Fruit fly (Drosophila melanogaster) whole organism, embryonic: ENCODE data around the gene Jhbp1.

Experiments
- ATbp ChIP-seq: fragments of 200-800 bp; sonication (Bioruptor generic); optimal IDR thresholded peaks from 2 replicates; lab custom pipeline; 2017; ENCODE audit warnings: missing biosample characterization, mild to moderate bottlenecking, missing genetic modification characterization, missing genetic modification reagents
- Adf1 ChIP-seq: fragments of 200-800 bp; sonication (Bioruptor generic); IDR thresholded peaks from 2 replicates; pipeline ENCODE4 v1.3.6; 2022; ENCODE audit warnings: missing biosample characterization, missing genetic modification characterization
- Antp ChIP-seq: fragments of 200-800 bp; sonication (Bioruptor generic); optimal IDR thresholded peaks from 3 replicates; lab custom pipeline; 2016; ENCODE audit warnings: missing biosample characterization, missing genetic modification characterization
- CG10274 ChIP-seq: fragments of 200-800 bp; sonication (Bioruptor generic); optimal IDR thresholded peaks from 3 replicates; lab custom pipeline; 2017; ENCODE audit warnings: missing biosample characterization, mild to moderate bottlenecking, missing genetic modification characterization
- CG10565 ChIP-seq: fragments of 200-800 bp; sonication (Bioruptor generic); optimal IDR thresholded peaks from 3 replicates; lab custom pipeline; 2016; ENCODE audit warnings: missing biosample characterization, mild to moderate bottlenecking, missing genetic modification characterization
- CG11723 ChIP-seq: fragments of 200-800 bp; sonication (Bioruptor generic); optimal IDR thresholded peaks from 2 replicates; lab custom pipeline; 2017; ENCODE audit warnings: missing biosample characterization, mild to moderate bottlenecking, missing genetic modification characterization
- CG12071 ChIP-seq: fragments of 200-800 bp; sonication (Bioruptor generic); optimal IDR thresholded peaks from 3 replicates; lab custom pipeline; 2018; ENCODE audit warnings: missing biosample characterization, mild to moderate bottlenecking, missing genetic modification characterization
- CG12219 ChIP-seq: fragments of 200-800 bp; sonication (Bioruptor generic); optimal IDR thresholded peaks from 3 replicates; lab custom pipeline; 2018; ENCODE audit warnings: missing biosample characterization, mild to moderate bottlenecking, missing genetic modification characterization
- CG12659 ChIP-seq: fragments of 200-800 bp; sonication (Bioruptor generic); optimal IDR thresholded peaks from 3 replicates; lab custom pipeline; 2017; ENCODE audit warnings: mild to moderate bottlenecking, missing biosample characterization, missing genetic modification reagents, missing genetic modification characterization
- CG14667 ChIP-seq: fragments of 200-800 bp; sonication (Bioruptor generic); IDR thresholded peaks from 2 replicates; pipeline ENCODE4 v1.3.6; 2022; ENCODE audit warnings: missing biosample characterization, missing genetic modification characterization
- CG1832 ChIP-seq: fragments of 200-800 bp; sonication (Bioruptor generic); optimal IDR thresholded peaks from 2 replicates; lab custom pipeline; 2017; ENCODE audit warnings: missing biosample characterization, mild to moderate bottlenecking, missing genetic modification characterization, inconsistent platforms
- CG32532 ChIP-seq: fragments of 200-800 bp; sonication (Bioruptor generic); IDR thresholded peaks from 2 replicates; pipeline ENCODE4 v1.3.6; 2022; ENCODE audit warnings: missing biosample characterization, missing genetic modification characterization
- CG4360 ChIP-seq: fragments of 200-800 bp; sonication (Bioruptor generic); IDR thresholded peaks from 2 replicates; pipeline ENCODE4 v1.3.6; 2022; ENCODE audit warnings: missing biosample characterization, missing genetic modification characterization
- CG6254 ChIP-seq: fragments of 200-800 bp; sonication (Bioruptor generic); optimal IDR thresholded peaks from 3 replicates; lab custom pipeline; 2017; ENCODE audit warnings: mild to moderate bottlenecking, missing biosample characterization, missing genetic modification reagents, missing genetic modification characterization
- CG7271 ChIP-seq: fragments of 200-800 bp; sonication (Bioruptor generic); optimal IDR thresholded peaks from 2 replicates; lab custom pipeline; 2018; ENCODE audit warnings: missing biosample characterization, mild to moderate bottlenecking, missing genetic modification characterization, moderate library complexity
- CG7372 ChIP-seq: fragments of 200-800 bp; sonication (Bioruptor generic); IDR thresholded peaks from 2 replicates; pipeline ENCODE4 v1.3.6; 2022; ENCODE audit warnings: missing biosample characterization, missing genetic modification characterization
- CG7839 ChIP-seq: fragments of 200-800 bp; sonication (Bioruptor generic); optimal IDR thresholded peaks from 3 replicates; lab custom pipeline; 2018; ENCODE audit warnings: missing biosample characterization, mild to moderate bottlenecking, missing genetic modification characterization, moderate library complexity
- CG8290 ChIP-seq, 3 experiments: fragments of 200-800 bp; sonication (Bioruptor generic); optimal IDR thresholded peaks; 2 replicates each; lab custom pipeline; 2016 to 2019; ENCODE audit warnings: missing biosample characterization in 3 of 3, missing genetic modification characterization in 3 of 3, mild to moderate bottlenecking in 2 of 3, moderate library complexity in 1 of 3
- CG8359 ChIP-seq: fragments of 200-800 bp; sonication (Bioruptor generic); optimal IDR thresholded peaks from 2 replicates; lab custom pipeline; 2017; ENCODE audit warnings: missing biosample characterization, mild to moderate bottlenecking, missing genetic modification characterization, borderline replicate concordance
- CG9609 ChIP-seq: fragments of 200-800 bp; sonication (Bioruptor generic); optimal IDR thresholded peaks from 3 replicates; lab custom pipeline; 2016; ENCODE audit warnings: missing biosample characterization, missing genetic modification characterization
- Dbx ChIP-seq: fragments of 200-800 bp; sonication (Bioruptor generic); IDR thresholded peaks from 3 replicates; pipeline ENCODE4 v1.3.6; 2022; ENCODE audit warnings: missing biosample characterization, missing genetic modification characterization
- Doc3 ChIP-seq: fragments of 200-800 bp; sonication (Bioruptor generic); IDR thresholded peaks from 3 replicates; pipeline ENCODE4 v1.3.6; 2022; ENCODE audit warnings: missing biosample characterization, missing genetic modification characterization; ENCODE audit not compliant: partially characterized antibody
- E2f1 ChIP-seq: fragments of 200-800 bp; sonication (Bioruptor generic); IDR thresholded peaks from 2 replicates; pipeline ENCODE4 v1.3.6; 2022; ENCODE audit warnings: missing biosample characterization, missing genetic modification characterization
- HLH54F ChIP-seq: fragments of 200-800 bp; sonication (Bioruptor generic); optimal IDR thresholded peaks from 3 replicates; lab custom pipeline; 2016; ENCODE audit warnings: missing biosample characterization, missing genetic modification characterization
- Mes4 ChIP-seq: fragments of 200-800 bp; sonication (Bioruptor generic); optimal IDR thresholded peaks from 2 replicates; lab custom pipeline; 2016; ENCODE audit warnings: missing biosample characterization, missing genetic modification characterization
- Mrtf ChIP-seq: fragments of 200-800 bp; sonication (Bioruptor generic); IDR thresholded peaks from 3 replicates; pipeline ENCODE4 v1.3.6; 2022; ENCODE audit warnings: missing biosample characterization, missing genetic modification characterization
- Scr ChIP-seq: fragments of 200-800 bp; sonication (Bioruptor generic); IDR thresholded peaks from 2 replicates; pipeline ENCODE4 v1.3.6; 2022; ENCODE audit warnings: missing biosample characterization, missing genetic modification characterization; ENCODE audit not compliant: partially characterized antibody
- Vsx1 ChIP-seq: fragments of 200-800 bp; sonication (Bioruptor generic); optimal IDR thresholded peaks from 2 replicates; lab custom pipeline; 2017; ENCODE audit warnings: missing biosample characterization, mild to moderate bottlenecking, missing genetic modification characterization, missing genetic modification reagents
- abd-A ChIP-seq: fragments of 200-800 bp; sonication (Bioruptor generic); optimal IDR thresholded peaks from 3 replicates; lab custom pipeline; 2019; ENCODE audit warnings: missing biosample characterization, mild to moderate bottlenecking, missing genetic modification characterization, moderate library complexity
- ara ChIP-seq: fragments of 200-800 bp; sonication (Bioruptor generic); IDR thresholded peaks from 2 replicates; pipeline ENCODE4 v1.3.6; 2022; ENCODE audit warnings: missing biosample characterization, missing genetic modification characterization
- bcd ChIP-seq: fragments of 200-800 bp; sonication (Bioruptor generic); optimal IDR thresholded peaks from 2 replicates; lab custom pipeline; 2017; ENCODE audit warnings: missing biosample characterization, mild to moderate bottlenecking, missing genetic modification characterization
- cg ChIP-seq: fragments of 200-800 bp; sonication (Bioruptor generic); optimal IDR thresholded peaks from 3 replicates; lab custom pipeline; 2019; ENCODE audit warnings: missing biosample characterization, mild to moderate bottlenecking, missing genetic modification characterization, moderate library complexity
- disco-r ChIP-seq: fragments of 200-800 bp; sonication (Bioruptor generic); optimal IDR thresholded peaks from 2 replicates; lab custom pipeline; 2016; ENCODE audit warnings: missing biosample characterization, missing genetic modification characterization
- gcm ChIP-seq: fragments of 200-800 bp; sonication (Bioruptor generic); optimal IDR thresholded peaks from 2 replicates; lab custom pipeline; 2019; ENCODE audit warnings: missing biosample characterization, mild to moderate bottlenecking, missing genetic modification characterization, moderate library complexity
- gt ChIP-seq: fragments of 200-800 bp; sonication (Bioruptor generic); IDR thresholded peaks from 2 replicates; pipeline ENCODE4 v1.3.6; 2022; ENCODE audit warnings: missing biosample characterization, missing genetic modification characterization
- hbn ChIP-seq: fragments of 200-800 bp; sonication (Bioruptor generic); IDR thresholded peaks from 2 replicates; pipeline ENCODE4 v1.3.6; 2022; ENCODE audit warnings: missing biosample characterization, missing genetic modification characterization; ENCODE audit not compliant: partially characterized antibody
- her ChIP-seq: fragments of 200-800 bp; sonication (Bioruptor generic); optimal IDR thresholded peaks from 2 replicates; lab custom pipeline; 2016; ENCODE audit warnings: missing biosample characterization, missing genetic modification characterization
- kay ChIP-seq: fragments of 200-800 bp; sonication (Bioruptor generic); optimal IDR thresholded peaks from 2 replicates; lab custom pipeline; 2016; ENCODE audit warnings: missing biosample characterization, missing genetic modification characterization
- lmd ChIP-seq: fragments of 200-800 bp; sonication (Bioruptor generic); IDR thresholded peaks from 2 replicates; pipeline ENCODE4 v1.3.6; 2022; ENCODE audit warnings: missing biosample characterization, missing genetic modification characterization
- lola ChIP-seq, 3 experiments: fragments of >200 bp in 2 of 3; fragments of 200-800 bp in 1 of 3; sonication (Bioruptor generic) in 1 of 3; optimal IDR thresholded peaks; 2 replicates each; lab custom pipeline; 2017 to 2019; ENCODE audit warnings: missing biosample characterization in 3 of 3, missing genetic modification characterization in 3 of 3, mild to moderate bottlenecking in 1 of 3, moderate library complexity in 1 of 3
- nmo ChIP-seq: fragments of 200-800 bp; sonication (Bioruptor generic); optimal IDR thresholded peaks from 2 replicates; lab custom pipeline; 2018; ENCODE audit warnings: missing biosample characterization, mild to moderate bottlenecking, missing genetic modification characterization, moderate library complexity
- sqz ChIP-seq: fragments of 200-800 bp; sonication (Bioruptor generic); optimal IDR thresholded peaks from 3 replicates; lab custom pipeline; 2018; ENCODE audit warnings: missing biosample characterization, mild to moderate bottlenecking, missing genetic modification characterization
- stwl ChIP-seq: fragments of 200-800 bp; sonication (Bioruptor generic); optimal IDR thresholded peaks from 3 replicates; lab custom pipeline; 2018; ENCODE audit warnings: missing biosample characterization, mild to moderate bottlenecking, missing genetic modification characterization, moderate library complexity
- tll ChIP-seq, 2 experiments: fragments of 200-800 bp in 1 of 2; fragments of >200 bp in 1 of 2; sonication (Bioruptor generic) in 1 of 2; optimal IDR thresholded peaks; 2 replicates each; lab custom pipeline; 2017 to 2019; ENCODE audit warnings: missing biosample characterization in 2 of 2, missing genetic modification characterization in 2 of 2, mild to moderate bottlenecking in 1 of 2, moderate library complexity in 1 of 2
- tup ChIP-seq: fragments of 200-800 bp; sonication (Bioruptor generic); optimal IDR thresholded peaks from 2 replicates; lab custom pipeline; 2016; ENCODE audit warnings: missing biosample characterization, mild to moderate bottlenecking, missing genetic modification characterization, moderate library complexity
- vvl ChIP-seq: fragments of 200-800 bp; sonication (Bioruptor generic); IDR thresholded peaks from 2 replicates; pipeline ENCODE4 v1.3.6; 2022; ENCODE audit warnings: missing biosample characterization, missing genetic modification characterization
- zfh1 ChIP-seq: fragments of 200-800 bp; sonication (Bioruptor generic); IDR thresholded peaks from 3 replicates; pipeline ENCODE4 v1.3.6; 2022; ENCODE audit warnings: missing biosample characterization, missing genetic modification characterization

The Jhbp1 gene

dm6 chr3R:4974514-4975314, 9.5 kb downstream of the Jhbp1 start (continued):
- TF ChIP-seq Scr = no peak
- 0 out of 2 replicates have a peak, but pooled peaks have one; percentile 28 for TF ChIP-seq vvl (GFP tag; lab: Robert Waterston, UW)
- TF ChIP-seq CG11723 (GFP tag; lab: Kevin White, UChicago) = no peak
- TF ChIP-seq CG1832 (GFP tag; lab: Kevin White, UChicago) = no peak
- TF ChIP-seq CG12659 (GFP tag; lab: Kevin White, UChicago) = no peak
- TF ChIP-seq cg (GFP tag; lab: Kevin White, UChicago) = no peak
- no peak for TF ChIP-seq Mes4 (GFP tag; lab: Kevin White, UChicago)
- no peak for TF ChIP-seq abd-A (tag; lab: Kevin White, UChicago)
- no peak for TF ChIP-seq tup (GFP tag; lab: Kevin White, UChicago)
- peak; percentile 6 for TF ChIP-seq ATbp (GFP tag; lab: Kevin White, UChicago)
- TF ChIP-seq CG10565 = no peak
- no peak for TF ChIP-seq stwl (tag; lab: Kevin White, UChicago)
- no peak for TF ChIP-seq CG8290 (GFP tag; optimal IDR thresholded peaks at IDR 0.05; lab: Kevin White, UChicago)
- TF ChIP-seq CG8290 (tag; optimal IDR thresholded peaks at IDR 0.05; lab: Kevin White, UChicago) = peak in 1 of 2 experiments; percentile 26
- peak; percentile 13 for TF ChIP-seq CG7839 (tag; lab: Kevin White, UChicago)
- no peak for TF ChIP-seq lmd (GFP tag; lab: Robert Waterston, UW)
- TF ChIP-seq CG14667 (GFP tag; lab: Robert Waterston, UW) = no peak
- TF ChIP-seq her (GFP tag; lab: Kevin White, UChicago) = no peak
- TF ChIP-seq nmo (GFP tag; lab: Kevin White, UChicago) = peak; percentile 42
- no peak for TF ChIP-seq CG32532 (GFP tag; lab: Robert Waterston, UW)
- TF ChIP-seq CG12071 = peak; percentile 25
- no peak for TF ChIP-seq gt (GFP tag; lab: Robert Waterston, UW)
- TF ChIP-seq CG7372 (GFP tag; lab: Robert Waterston, UW) = no peak
- 0 out of 2 replicates have a peak, but pooled peaks have one; percentile 21 for TF ChIP-seq CG4360 (GFP tag; lab: Robert Waterston, UW)
- TF ChIP-seq tll (GFP tag; optimal IDR thresholded peaks at IDR 0.05; lab: Kevin White, UChicago) = no peak
- TF ChIP-seq, all 482 proteins: peak for 77

- TF ChIP-seq hbn (GFP tag; lab: Robert Waterston, UW) = no peak
- TF ChIP-seq sqz (GFP tag; lab: Kevin White, UChicago) = no peak
- no peak for TF ChIP-seq E2f1
- peak; percentile 14 for TF ChIP-seq CG12219 (GFP tag; lab: Kevin White, UChicago)
- TF ChIP-seq CG8359 (GFP tag; lab: Kevin White, UChicago) = peak; percentile 2
- no peak for TF ChIP-seq Dbx (GFP tag; lab: Robert Waterston, UW)
- TF ChIP-seq CG6254 (GFP tag; lab: Kevin White, UChicago) = peak; percentile 3
- no peak for TF ChIP-seq zfh1 (GFP tag; lab: Robert Waterston, UW)
- no peak for TF ChIP-seq CG7271 (tag; lab: Kevin White, UChicago)
- TF ChIP-seq kay = no peak
- TF ChIP-seq gcm = peak; percentile 44
- peak; percentile 15; the same call in 1 of the 2 replicates for TF ChIP-seq ara (GFP tag; lab: Robert Waterston, UW)
- TF ChIP-seq HLH54F (GFP tag; lab: Kevin White, UChicago) = no peak
- TF ChIP-seq bcd = no peak
- TF ChIP-seq CG9609 (GFP tag; lab: Kevin White, UChicago) = no peak
- no peak for TF ChIP-seq Doc3 (GFP tag; lab: Robert Waterston, UW)
- TF ChIP-seq Vsx1 (GFP tag; lab: Kevin White, UChicago) = peak; percentile 57
- TF ChIP-seq lola (GFP tag; optimal IDR thresholded peaks at IDR 0.05; lab: Kevin White, UChicago) = no peak
- TF ChIP-seq disco-r (GFP tag; lab: Kevin White, UChicago) = no peak
- TF ChIP-seq Mrtf (GFP tag; lab: Robert Waterston, UW) = no peak
- no peak for TF ChIP-seq Antp (GFP tag; lab: Kevin White, UChicago)
- TF ChIP-seq CG10274 (GFP tag; lab: Kevin White, UChicago) = no peak
- TF ChIP-seq Adf1 (GFP tag; lab: Robert Waterston, UW) = peak; percentile 15; the same call in 1 of the 2 replicates
These were observed 10.1 kb downstream of the Jhbp1 start for dm6 chr3R:4975315-4975777.
